Fruit fly (Drosophila melanogaster) whole organism, prepupa: ENCODE measurements around the gene Proc.
A peak's percentile ranks its signal among the peaks of the same experiment; 100 is the strongest.

ENCODE experiments used
- Blimp-1 ChIP-seq: fragments of 200-800 bp; sonication (Bioruptor generic); optimal IDR thresholded peaks from 3 replicates; lab custom pipeline; 2017; ENCODE audit warnings: missing biosample characterization, missing genetic modification characterization, mild to moderate bottlenecking, moderate library complexity, missing genetic modification reagents
- CG10631 ChIP-seq: fragments of 200-800 bp; sonication (Bioruptor generic); optimal IDR thresholded peaks from 2 replicates; lab custom pipeline; 2016; ENCODE audit warnings: missing biosample characterization, missing genetic modification characterization
- CG10669 ChIP-seq: fragments of 200-800 bp; sonication (Bioruptor generic); optimal IDR thresholded peaks from 3 replicates; lab custom pipeline; 2018; ENCODE audit warnings: missing biosample characterization, mild to moderate bottlenecking, missing genetic modification characterization, moderate library complexity
- CG11294 ChIP-seq: fragments of 200-800 bp; sonication (Bioruptor generic); IDR thresholded peaks from 2 replicates; pipeline ENCODE4 v1.3.6; 2022; ENCODE audit warnings: missing biosample characterization, missing genetic modification characterization
- CG11902 ChIP-seq: fragments of 200-800 bp; sonication (Bioruptor generic); optimal IDR thresholded peaks from 3 replicates; lab custom pipeline; 2016; ENCODE audit warnings: missing biosample characterization, missing genetic modification characterization
- CG1621 ChIP-seq: fragments of 200-800 bp; sonication (Bioruptor generic); optimal IDR thresholded peaks from 3 replicates; lab custom pipeline; 2018; ENCODE audit warnings: missing biosample characterization, mild to moderate bottlenecking, missing genetic modification characterization
- CG16779 ChIP-seq: fragments of 200-800 bp; sonication (Bioruptor generic); optimal IDR thresholded peaks from 3 replicates; lab custom pipeline; 2017; ENCODE audit warnings: missing biosample characterization, mild to moderate bottlenecking, missing genetic modification characterization
- CG31627 ChIP-seq: fragments of 200-800 bp; sonication (Bioruptor generic); optimal IDR thresholded peaks from 3 replicates; lab custom pipeline; 2016; ENCODE audit warnings: missing biosample characterization, missing genetic modification characterization
- CG32006 ChIP-seq: fragments of 200-800 bp; sonication (Bioruptor generic); optimal IDR thresholded peaks from 3 replicates; lab custom pipeline; 2017; ENCODE audit warnings: missing biosample characterization, mild to moderate bottlenecking, missing genetic modification characterization
- CG3919 ChIP-seq: fragments of 200-800 bp; sonication (Bioruptor generic); optimal IDR thresholded peaks from 3 replicates; lab custom pipeline; 2016; ENCODE audit warnings: missing biosample characterization, missing genetic modification characterization
- CG6163 ChIP-seq: fragments of 200-800 bp; sonication (Bioruptor generic); IDR thresholded peaks from 3 replicates; pipeline ENCODE4 v1.3.6; 2022; ENCODE audit warnings: missing biosample characterization, missing genetic modification characterization
- CG6792 ChIP-seq: fragments of 200-800 bp; sonication (Bioruptor generic); optimal IDR thresholded peaks from 3 replicates; lab custom pipeline; 2016; ENCODE audit warnings: missing biosample characterization, missing genetic modification characterization
- CG6854 ChIP-seq: fragments of 200-800 bp; sonication (Bioruptor generic); optimal IDR thresholded peaks from 2 replicates; lab custom pipeline; 2017; ENCODE audit warnings: missing biosample characterization, mild to moderate bottlenecking, missing genetic modification characterization
- CG7368 ChIP-seq: fragments of 200-800 bp; sonication (Bioruptor generic); optimal IDR thresholded peaks from 3 replicates; lab custom pipeline; 2016; ENCODE audit warnings: missing biosample characterization, missing genetic modification characterization
- CG8119 ChIP-seq: fragments of 200-800 bp; sonication (Bioruptor generic); IDR thresholded peaks from 3 replicates; pipeline ENCODE4 v1.3.6; 2022; ENCODE audit warnings: missing biosample characterization, missing genetic modification characterization
- CG8319 ChIP-seq: fragments of 200-800 bp; sonication (Bioruptor generic); optimal IDR thresholded peaks from 3 replicates; lab custom pipeline; 2016; ENCODE audit warnings: missing biosample characterization, missing genetic modification characterization
- CG8632 ChIP-seq: fragments of 200-800 bp; sonication (Bioruptor generic); optimal IDR thresholded peaks from 3 replicates; lab custom pipeline; 2016; ENCODE audit warnings: missing biosample characterization, missing genetic modification characterization
- CG9139 ChIP-seq: fragments of 200-800 bp; sonication (Bioruptor generic); optimal IDR thresholded peaks from 3 replicates; lab custom pipeline; 2017; ENCODE audit warnings: missing biosample characterization, mild to moderate bottlenecking, missing genetic modification characterization
- Eip75B ChIP-seq: fragments of 200-800 bp; sonication (Bioruptor generic); optimal IDR thresholded peaks from 3 replicates; lab custom pipeline; 2016; ENCODE audit warnings: missing biosample characterization, missing genetic modification characterization
- Eip78C ChIP-seq: fragments of 200-800 bp; sonication (Bioruptor generic); peaks from one replicate; lab custom pipeline; 2016; ENCODE audit warnings: missing biosample characterization, missing genetic modification characterization
- Eip93F ChIP-seq: fragments of 200-800 bp; sonication (Bioruptor generic); optimal IDR thresholded peaks from 2 replicates; lab custom pipeline; 2016; ENCODE audit warnings: missing biosample characterization, mild to moderate bottlenecking, missing genetic modification characterization
- Ets21C ChIP-seq: fragments of 200-800 bp; sonication (Bioruptor generic); optimal IDR thresholded peaks from 3 replicates; lab custom pipeline; 2016; ENCODE audit warnings: missing biosample characterization, missing genetic modification characterization
- Gug ChIP-seq: fragments of 200-800 bp; sonication (Bioruptor generic); IDR thresholded peaks from 2 replicates; pipeline ENCODE4 v1.3.6; 2022; ENCODE audit warnings: missing biosample characterization, missing genetic modification characterization
- Hr38 ChIP-seq: sonication (Bioruptor generic); optimal IDR thresholded peaks from 2 replicates; lab custom pipeline; 2016; ENCODE audit warnings: missing biosample characterization, missing genetic modification characterization
- Sox102F ChIP-seq: fragments of 200-800 bp; sonication (Bioruptor generic); optimal IDR thresholded peaks from 2 replicates; lab custom pipeline; 2016; ENCODE audit warnings: missing biosample characterization, mild to moderate bottlenecking, missing genetic modification characterization
- Sox14 ChIP-seq: fragments of 200-800 bp; sonication (Bioruptor generic); optimal IDR thresholded peaks from 3 replicates; lab custom pipeline; 2016; ENCODE audit warnings: missing biosample characterization, missing genetic modification characterization
- achi ChIP-seq: fragments of 200-800 bp; sonication (Bioruptor generic); optimal IDR thresholded peaks from 3 replicates; lab custom pipeline; 2016; ENCODE audit warnings: missing biosample characterization, missing genetic modification characterization
- acj6 ChIP-seq: fragments of 200-800 bp; sonication (Bioruptor generic); optimal IDR thresholded peaks from 3 replicates; lab custom pipeline; 2016; ENCODE audit warnings: missing biosample characterization, missing genetic modification characterization
- dac ChIP-seq: fragments of 200-800 bp; sonication (Bioruptor generic); optimal IDR thresholded peaks from 2 replicates; lab custom pipeline; 2017; ENCODE audit warnings: missing biosample characterization, mild to moderate bottlenecking, missing genetic modification characterization
- dsx ChIP-seq: fragments of 200-800 bp; optimal IDR thresholded peaks from 3 replicates; lab custom pipeline; 2019; ENCODE audit warnings: missing biosample characterization, mild to moderate bottlenecking, missing genetic modification characterization, moderate library complexity; ENCODE audit not compliant: poor library complexity, severe bottlenecking
- eg ChIP-seq: fragments of 200-800 bp; sonication (Bioruptor generic); IDR thresholded peaks from 3 replicates; pipeline ENCODE4 v1.3.6; 2022; ENCODE audit warnings: missing biosample characterization, missing genetic modification characterization
- fd59A ChIP-seq: fragments of 200-800 bp; sonication (Bioruptor generic); optimal IDR thresholded peaks from 2 replicates; lab custom pipeline; 2017; ENCODE audit warnings: missing biosample characterization, mild to moderate bottlenecking, missing genetic modification characterization, missing genetic modification reagents
- fd85E ChIP-seq: fragments of 200-800 bp; sonication (Bioruptor generic); optimal IDR thresholded peaks from 3 replicates; lab custom pipeline; 2016; ENCODE audit warnings: missing biosample characterization, missing genetic modification characterization
- net ChIP-seq: fragments of 200-800 bp; sonication (Bioruptor generic); optimal IDR thresholded peaks from 3 replicates; lab custom pipeline; 2016; ENCODE audit warnings: missing biosample characterization, missing genetic modification characterization
- salr ChIP-seq, 2 experiments: fragments of 200-800 bp; sonication (Bioruptor generic); optimal IDR thresholded peaks; 3 replicates each; lab custom pipeline; 2016 to 2018; ENCODE audit warnings: missing biosample characterization in 2 of 2, missing genetic modification characterization in 2 of 2, mild to moderate bottlenecking in 1 of 2
- spab ChIP-seq: fragments of 200-800 bp; sonication (Bioruptor generic); optimal IDR thresholded peaks from 2 replicates; lab custom pipeline; 2017; ENCODE audit warnings: missing biosample characterization, mild to moderate bottlenecking, missing genetic modification characterization, missing genetic modification reagents
- ss ChIP-seq, 2 experiments: fragments of 200-800 bp; sonication (Bioruptor generic); optimal IDR thresholded peaks; 2 replicates in 1 of 2; 3 replicates in 1 of 2; lab custom pipeline; 2017 to 2018; ENCODE audit warnings: mild to moderate bottlenecking in 2 of 2, missing biosample characterization in 2 of 2, missing genetic modification characterization in 2 of 2, moderate library complexity in 1 of 2
- svp ChIP-seq: fragments of 200-800 bp; sonication (Bioruptor generic); peaks from one replicate; lab custom pipeline; 2016; ENCODE audit warnings: missing biosample characterization, missing genetic modification characterization
- topi ChIP-seq: fragments of 200-800 bp; sonication (Bioruptor generic); optimal IDR thresholded peaks from 3 replicates; lab custom pipeline; 2016; ENCODE audit warnings: missing biosample characterization, missing genetic modification characterization
- vri ChIP-seq: fragments of 200-800 bp; sonication (Bioruptor generic); optimal IDR thresholded peaks from 3 replicates; lab custom pipeline; 2016; ENCODE audit warnings: missing biosample characterization, mild to moderate bottlenecking, missing genetic modification characterization

The Proc gene

DNA sequence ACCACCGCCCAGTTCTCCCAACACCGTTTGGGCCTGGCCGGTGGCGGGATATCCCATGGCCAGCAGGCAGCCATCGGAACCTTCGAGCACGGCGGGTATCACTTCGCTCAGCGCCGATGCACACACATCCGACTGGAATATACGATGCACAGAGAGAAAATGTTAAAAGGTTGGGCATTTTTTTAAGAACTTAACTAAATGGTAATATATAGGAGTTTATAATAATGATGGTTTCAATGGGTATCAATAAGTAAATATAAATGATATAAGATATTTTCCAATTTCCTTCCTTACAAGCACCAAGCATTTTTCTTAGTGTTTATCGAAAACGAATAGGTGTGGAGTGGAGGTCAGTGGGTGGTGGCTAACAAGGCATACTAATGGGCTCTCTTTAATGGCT is 19.6 kb downstream of the Proc start (continued):
- TF ChIP-seq salr (GFP tag; optimal IDR thresholded peaks at IDR 0.05; lab: Kevin White, UChicago) = no peak
- no peak for TF ChIP-seq CG8632 (GFP tag; lab: Kevin White, UChicago)
- no peak for TF ChIP-seq CG9139
- no peak for TF ChIP-seq CG10669
- no peak for TF ChIP-seq CG6792 (GFP tag; lab: Kevin White, UChicago)
- no peak for TF ChIP-seq fd59A (GFP tag; lab: Kevin White, UChicago)
- TF ChIP-seq Ets21C (GFP tag; lab: Kevin White, UChicago) = no peak
- TF ChIP-seq CG11294 (GFP tag; lab: Robert Waterston, UW) = no peak
- no peak for TF ChIP-seq topi (GFP tag; lab: Kevin White, UChicago)
- TF ChIP-seq fd85E (GFP tag; lab: Kevin White, UChicago) = no peak
- TF ChIP-seq Sox14 (GFP tag; lab: Kevin White, UChicago) = no peak
- peak; percentile 38 for TF ChIP-seq svp (GFP tag; lab: Kevin White, UChicago)
- TF ChIP-seq Blimp-1 (GFP tag; lab: Kevin White, UChicago) = no peak
- peak; percentile 1 for TF ChIP-seq CG10631 (GFP tag; lab: Kevin White, UChicago)
- TF ChIP-seq achi (GFP tag; lab: Kevin White, UChicago) = no peak
- no peak for TF ChIP-seq spab (GFP tag; lab: Kevin White, UChicago)
- no peak for TF ChIP-seq CG6854 (GFP tag; lab: Kevin White, UChicago)
- TF ChIP-seq Eip75B = no peak
- TF ChIP-seq Hr38 (GFP tag; lab: Kevin White, UChicago) = no peak
- no peak for TF ChIP-seq net (GFP tag; lab: Kevin White, UChicago)
- TF ChIP-seq CG16779 (tag; lab: Kevin White, UChicago) = no peak
- no peak for TF ChIP-seq CG31627
- TF ChIP-seq CG6163 (GFP tag; lab: Robert Waterston, UW) = 0 out of 3 replicates have a peak, but pooled peaks have one; percentile 31
- TF ChIP-seq CG8319 (GFP tag; lab: Kevin White, UChicago) = no peak
- TF ChIP-seq Gug (GFP tag; lab: Robert Waterston, UW) = no peak

DNA sequence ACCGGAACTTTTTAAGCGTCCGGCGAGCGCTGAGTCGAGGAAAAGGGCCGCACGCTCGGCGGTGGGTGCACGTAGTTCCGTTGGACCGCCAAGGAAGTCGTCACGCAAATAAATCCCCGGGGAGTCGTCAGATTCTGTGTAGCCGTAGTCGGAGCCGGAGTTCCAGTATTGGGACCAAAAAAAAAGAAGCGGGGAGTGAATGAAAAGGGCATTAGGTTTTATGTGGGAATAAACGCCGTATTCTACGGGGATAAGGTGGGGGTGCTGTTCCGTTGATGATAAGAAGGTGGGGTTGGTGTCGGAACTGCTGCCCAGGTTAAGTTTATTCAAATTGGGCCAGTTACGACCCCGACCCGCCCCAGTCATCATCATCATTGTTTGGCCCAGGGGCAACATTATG is 20.8 kb downstream of the Proc start:
- TF ChIP-seq CG32006 (GFP tag; lab: Kevin White, UChicago) (no peak), CG11902 (GFP tag; lab: Kevin White, UChicago) (no peak), ss (GFP tag; optimal IDR thresholded peaks at IDR 0.05; lab: Kevin White, UChicago) (no peak), fd59A (GFP tag; lab: Kevin White, UChicago) (no peak), CG7368 (GFP tag; lab: Kevin White, UChicago) (no peak), Gug (GFP tag; lab: Robert Waterston, UW) (no peak), CG9139 (no peak), dac (no peak), Sox14 (GFP tag; lab: Kevin White, UChicago) (no peak), CG1621 (tag; lab: Kevin White, UChicago) (no peak), dsx (GFP tag; lab: Kevin White, UChicago) (no peak), Eip93F (GFP tag; lab: Kevin White, UChicago) (no peak), acj6 (GFP tag; lab: Kevin White, UChicago) (no peak), Sox102F (no peak), CG11294 (GFP tag; lab: Robert Waterston, UW) (no peak)

dm6 chr2L:7849472-7849871 is 21.8 kb downstream of the Proc start:
- TF ChIP-seq CG32006 (GFP tag; lab: Kevin White, UChicago) (peak; percentile 33), CG8119 (peak; percentile 35; the same call in 1 of the 3 replicates), fd85E (GFP tag; lab: Kevin White, UChicago) (no peak), Sox102F (no peak), spab (GFP tag; lab: Kevin White, UChicago) (no peak), Eip78C (peak; percentile 58), CG1621 (tag; lab: Kevin White, UChicago) (no peak), eg (no peak), CG16779 (tag; lab: Kevin White, UChicago) (no peak), CG6163 (GFP tag; lab: Robert Waterston, UW) (peak; percentile 37; the same call in 1 of the 3 replicates), CG10631 (GFP tag; lab: Kevin White, UChicago) (peak; percentile 10), CG3919 (GFP tag; lab: Kevin White, UChicago) (no peak), achi (GFP tag; lab: Kevin White, UChicago) (peak; percentile 12), CG8632 (GFP tag; lab: Kevin White, UChicago) (no peak), ss (GFP tag; optimal IDR thresholded peaks at IDR 0.05; lab: Kevin White, UChicago) (no peak), vri (GFP tag; lab: Kevin White, UChicago) (no peak)
